Fruit fly (Drosophila melanogaster): ENCODE results near the gene CG3081.

CG3081 gene

DNA sequence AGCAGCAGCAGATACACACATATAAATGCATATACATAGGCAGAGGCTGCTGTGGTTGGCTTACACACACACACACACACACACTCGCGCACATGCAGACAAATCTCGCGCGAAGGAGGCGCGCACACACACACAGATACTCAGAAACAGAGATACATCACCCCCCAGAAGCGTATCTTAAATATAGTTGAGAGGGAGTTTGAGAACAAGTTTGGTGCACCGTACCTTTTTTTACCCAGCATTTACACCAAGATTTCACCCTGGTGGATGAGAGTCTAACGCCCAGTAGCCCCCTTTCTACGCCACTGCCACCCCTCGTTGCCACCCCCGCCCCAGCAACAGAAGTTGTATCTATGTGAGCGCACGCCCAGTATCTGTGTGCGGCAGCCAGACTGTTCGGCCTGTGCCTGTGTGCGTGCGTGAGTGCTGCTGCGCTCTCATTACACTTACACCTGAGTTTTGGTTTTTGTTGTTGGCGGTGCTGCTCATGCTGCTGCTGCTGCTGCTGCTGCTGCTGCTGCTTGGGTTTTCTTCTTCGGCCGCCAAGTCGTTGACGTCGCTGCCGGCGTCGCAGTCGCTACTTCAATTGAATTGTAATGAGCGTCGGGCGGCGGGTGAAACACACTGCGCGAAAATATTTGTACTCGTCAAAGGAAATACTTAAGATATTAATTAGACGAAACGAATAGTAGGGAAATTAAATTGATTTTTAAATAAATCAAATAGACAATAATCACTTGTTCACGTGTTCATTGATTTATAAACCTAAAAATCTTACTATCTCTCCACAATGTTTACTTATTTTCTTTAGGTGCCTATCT, 53.6 kb downstream of the CG3081 start (continued):
- TF ChIP-seq Chrac-16 (GFP tag; optimal IDR thresholded peaks at IDR 0.05) (peak; percentile 89), Awh (GFP tag; IDR thresholded peaks at IDR 0.05) (peak; percentile 93), Blimp-1 (GFP tag; optimal IDR thresholded peaks at IDR 0.05) (peak; percentile 46), bigmax (GFP tag; optimal IDR thresholded peaks at IDR 0.05) (no peak), CG4424 (GFP tag; optimal IDR thresholded peaks at IDR 0.05) (peak; percentile 80), HHEX (GFP tag; optimal IDR thresholded peaks at IDR 0.05) (peak; percentile 78), ERR (GFP tag; optimal IDR thresholded peaks at IDR 0.05) (peak; percentile 21), slou (GFP tag; optimal IDR thresholded peaks at IDR 0.05) (peak; percentile 30), Sox100B (GFP tag; optimal IDR thresholded peaks at IDR 0.05) (peak; percentile 13), sima (GFP tag; optimal IDR thresholded peaks at IDR 0.05) (no peak), peb (GFP tag; IDR thresholded peaks at IDR 0.05) (peak; percentile 86), CG2199 (GFP tag; IDR thresholded peaks at IDR 0.05) (peak; percentile 73; the same call in 1 of the 3 replicates), CG9797 (GFP tag; optimal IDR thresholded peaks at IDR 0.05) (peak; percentile 8), GATAe (GFP tag; conservative IDR thresholded peaks at IDR 0.05) (0 out of 2 replicates have a peak, but pooled peaks have one; percentile 32), grn (GFP tag; optimal IDR thresholded peaks at IDR 0.05) (peak; percentile 10), luna (GFP tag; optimal IDR thresholded peaks at IDR 0.05) (no peak), insv (GFP tag; optimal IDR thresholded peaks at IDR 0.05) (no peak), crp (GFP tag; optimal IDR thresholded peaks at IDR 0.05) (peak in 1 of 2 experiments; percentile 49), CG10979 (tag; optimal IDR thresholded peaks at IDR 0.05) (peak; percentile 79), CG12391 (tag; optimal IDR thresholded peaks at IDR 0.05) (peak; percentile 78), da (GFP tag; optimal IDR thresholded peaks at IDR 0.05) (no peak), CG4404 (GFP tag; IDR thresholded peaks at IDR 0.05) (peak; percentile 94), yki (optimal IDR thresholded peaks at IDR 0.05) (no peak), Nf-YC (tag; optimal IDR thresholded peaks at IDR 0.05) (peak; percentile 96), CG11504 (tag; optimal IDR thresholded peaks at IDR 0.05) (peak; percentile 78), dm (GFP tag; optimal IDR thresholded peaks at IDR 0.05) (no peak), dysf (GFP tag; IDR thresholded peaks at IDR 0.05) (peak; percentile 92), jigr1 (GFP tag; IDR thresholded peaks at IDR 0.05) (peak; percentile 84; the same call in 2 of the 3 replicates), btn (GFP tag; optimal IDR thresholded peaks at IDR 0.05) (no peak), D19A (tag; optimal IDR thresholded peaks at IDR 0.05) (peak; percentile 56), HLH4C (GFP tag; IDR thresholded peaks at IDR 0.05; ENCODE audit: partially characterized antibody) (no peak), p53 (GFP tag; optimal IDR thresholded peaks at IDR 0.05) (no peak), Hr51 (GFP tag; optimal IDR thresholded peaks at IDR 0.05) (peak in 1 of 2 experiments; percentile 64), CG6683 (GFP tag; optimal IDR thresholded peaks at IDR 0.05) (peak; percentile 46), oc (tag; optimal IDR thresholded peaks at IDR 0.05) (peak; percentile 81), Atf3 (GFP tag; optimal IDR thresholded peaks at IDR 0.05) (peak; percentile 25), sug (tag; optimal IDR thresholded peaks at IDR 0.05) (peak; percentile 28), TFAM (GFP tag; optimal IDR thresholded peaks at IDR 0.05) (no peak), Hr39 (optimal IDR thresholded peaks at IDR 0.05) (no peak), NC2β (GFP tag; optimal IDR thresholded peaks at IDR 0.05) (peak; percentile 66), Ssrp (tag; optimal IDR thresholded peaks at IDR 0.05) (peak; percentile 69), Gsc (GFP tag; IDR thresholded peaks at IDR 0.05) (peak; percentile 83), al (GFP tag; IDR thresholded peaks at IDR 0.05) (peak; percentile 68), maf-S (GFP tag; optimal IDR thresholded peaks at IDR 0.05) (no peak), CG17568 (GFP tag; optimal IDR thresholded peaks at IDR 0.05) (no peak), CrebB (tag; optimal IDR thresholded peaks at IDR 0.05) (peak; percentile 80), CTCF (GFP tag; optimal IDR thresholded peaks at IDR 0.05) (no peak), ATbp (GFP tag; optimal IDR thresholded peaks at IDR 0.05) (peak; percentile 82), corto (GFP tag; optimal IDR thresholded peaks at IDR 0.05) (no peak), chinmo (GFP tag; IDR thresholded peaks at IDR 0.05; ENCODE audit: partially characterized antibody) (peak; percentile 73; the same call in 1 of the 4 replicates)

All from whole organism, embryonic.